Fruit fly (Drosophila melanogaster): ENCODE data around the gene thw.

dm6 chr3R:7200670-7201069 is 23.5 kb upstream of the thw start, which contains the start of gene CG14609:
- TF ChIP-seq rn (GFP tag; IDR thresholded peaks at IDR 0.05) (no peak), CG15710 (tag; optimal IDR thresholded peaks at IDR 0.05) (no peak), CG34367 (tag; optimal IDR thresholded peaks at IDR 0.05) (no peak), CG13204 (GFP tag; optimal IDR thresholded peaks at IDR 0.05) (no peak), gl (tag; optimal IDR thresholded peaks at IDR 0.05) (no peak), Snoo (tag; optimal IDR thresholded peaks at IDR 0.05) (no peak), CG17806 (tag; optimal IDR thresholded peaks at IDR 0.05) (no peak), CG12605 (GFP tag; IDR thresholded peaks at IDR 0.05) (no peak)

Measured in whole organism, pupa.